Fruit fly (Drosophila melanogaster) whole organism, wandering third instar larva: ENCODE results near the gene CG5107.
A peak's percentile ranks its signal among the peaks of the same experiment; 100 is the strongest.

Experiments
- Abd-B ChIP-seq: fragments of >200 bp; optimal IDR thresholded peaks from 2 replicates; lab custom pipeline; 2017; ENCODE audit warnings: missing biosample characterization, missing genetic modification characterization
- CG32264 ChIP-seq: fragments of 200-800 bp; sonication (Bioruptor generic); optimal IDR thresholded peaks from 2 replicates; lab custom pipeline; 2016; ENCODE audit warnings: missing biosample characterization, missing genetic modification characterization
- CG9705 ChIP-seq: fragments of 200-800 bp; sonication (Bioruptor generic); optimal IDR thresholded peaks from 2 replicates; lab custom pipeline; 2018; ENCODE audit warnings: missing biosample characterization, mild to moderate bottlenecking, missing genetic modification characterization
- CrebA ChIP-seq: fragments of 200-800 bp; sonication (Bioruptor generic); optimal IDR thresholded peaks from 2 replicates; lab custom pipeline; 2016; ENCODE audit warnings: missing biosample characterization, mild to moderate bottlenecking, missing genetic modification characterization, borderline replicate concordance
- Dfd ChIP-seq: fragments of >200 bp; optimal IDR thresholded peaks from 2 replicates; lab custom pipeline; 2017; ENCODE audit warnings: missing biosample characterization, missing genetic modification characterization
- Dif ChIP-seq: fragments of 200-275, 200-300 bp; sonication (Bioruptor generic); optimal IDR thresholded peaks from 2 replicates; lab custom pipeline; 2018; ENCODE audit warnings: missing biosample characterization, missing genetic modification characterization; ENCODE audit not compliant: partially characterized antibody
- GATAd ChIP-seq: sonication (Bioruptor generic); optimal IDR thresholded peaks from 2 replicates; lab custom pipeline; 2016; ENCODE audit warnings: missing biosample characterization, missing genetic modification characterization
- HLH106 ChIP-seq: fragments of 200-800 bp; optimal IDR thresholded peaks from 3 replicates; lab custom pipeline; 2019; ENCODE audit warnings: missing biosample characterization, mild to moderate bottlenecking, missing genetic modification characterization, moderate library complexity
- Hnf4 ChIP-seq: fragments of 200-800 bp; sonication (Bioruptor generic); optimal IDR thresholded peaks from 2 replicates; lab custom pipeline; 2016; ENCODE audit warnings: missing biosample characterization, mild to moderate bottlenecking, missing genetic modification characterization
- Hr78 ChIP-seq: fragments of >200 bp; optimal IDR thresholded peaks from 2 replicates; lab custom pipeline; 2017; ENCODE audit warnings: missing biosample characterization, missing genetic modification characterization
- Hr83 ChIP-seq: fragments of 200-300 bp; sonication (Bioruptor generic); optimal IDR thresholded peaks from 2 replicates; lab custom pipeline; 2016; ENCODE audit warnings: missing biosample characterization, mild to moderate bottlenecking, missing genetic modification characterization, moderate library complexity; ENCODE audit not compliant: poor library complexity, severe bottlenecking
- Jra ChIP-seq: sonication (Bioruptor generic); optimal IDR thresholded peaks from 2 replicates; lab custom pipeline; 2016; ENCODE audit warnings: missing biosample characterization, missing genetic modification characterization
- Mio ChIP-seq: sonication (Bioruptor generic); optimal IDR thresholded peaks from 2 replicates; lab custom pipeline; 2016; ENCODE audit warnings: missing biosample characterization, missing genetic modification characterization
- Myc ChIP-seq: fragments of >200 bp; optimal IDR thresholded peaks from 2 replicates; lab custom pipeline; 2017
- N ChIP-seq: fragments of >200 bp; optimal IDR thresholded peaks from 2 replicates; lab custom pipeline; 2018; ENCODE audit warnings: missing biosample characterization, missing external identifiers, missing genetic modification characterization
- OdsH ChIP-seq: fragments of 200-800 bp; sonication (Bioruptor generic); optimal IDR thresholded peaks from 2 replicates; lab custom pipeline; 2016; ENCODE audit warnings: missing biosample characterization, mild to moderate bottlenecking, missing genetic modification characterization
- Rel ChIP-seq, 2 experiments: fragments of 200-800 bp; sonication (Bioruptor generic) in 1 of 2; optimal IDR thresholded peaks; 2 replicates in 1 of 2; 3 replicates in 1 of 2; lab custom pipeline; 2016 to 2019; ENCODE audit warnings: mild to moderate bottlenecking in 2 of 2, missing biosample characterization in 2 of 2, missing genetic modification characterization in 2 of 2, moderate library complexity in 1 of 2
- Sp1 ChIP-seq: fragments of 200-800 bp; sonication (Bioruptor generic); optimal IDR thresholded peaks from 3 replicates; lab custom pipeline; 2019; ENCODE audit warnings: missing biosample characterization, mild to moderate bottlenecking, missing genetic modification characterization, moderate library complexity
- Vsx2 ChIP-seq: fragments of 200-300, 225-300 bp; sonication (Bioruptor generic); optimal IDR thresholded peaks from 2 replicates; lab custom pipeline; 2018; ENCODE audit warnings: missing biosample characterization, missing genetic modification characterization; ENCODE audit not compliant: partially characterized antibody
- br ChIP-seq: fragments of 200-800 bp; sonication (Bioruptor generic); optimal IDR thresholded peaks from 2 replicates; lab custom pipeline; 2016; ENCODE audit warnings: missing biosample characterization, missing genetic modification characterization
- brk ChIP-seq: fragments of 200-800 bp; sonication (Bioruptor generic); optimal IDR thresholded peaks from 2 replicates; lab custom pipeline; 2016; ENCODE audit warnings: missing biosample characterization, mild to moderate bottlenecking, missing genetic modification characterization
- dl ChIP-seq, 2 experiments: fragments of 175-275, 200-275 bp in 1 of 2; fragments of 200-275 bp in 1 of 2; sonication (Bioruptor generic); optimal IDR thresholded peaks; lab custom pipeline; 2018; ENCODE audit warnings: mild to moderate bottlenecking in 2 of 2, missing biosample characterization in 2 of 2, missing genetic modification characterization in 2 of 2, moderate library complexity in 2 of 2; ENCODE audit not compliant: partially characterized antibody in 2 of 2, insufficient read depth in 1 of 2
- dmrt93B ChIP-seq: fragments of 200-800 bp; sonication (Bioruptor generic); optimal IDR thresholded peaks from 2 replicates; lab custom pipeline; 2018; ENCODE audit warnings: missing biosample characterization, mild to moderate bottlenecking, missing genetic modification characterization
- dsf ChIP-seq: sonication (Bioruptor generic); optimal IDR thresholded peaks from 2 replicates; lab custom pipeline; 2016; ENCODE audit warnings: missing biosample characterization, missing genetic modification characterization, borderline replicate concordance
- ey ChIP-seq: fragments of 200-800 bp; sonication (Bioruptor generic); optimal IDR thresholded peaks from 2 replicates; lab custom pipeline; 2016; ENCODE audit warnings: missing biosample characterization, missing genetic modification characterization
- foxo ChIP-seq, 2 experiments: fragments of 200-800 bp; sonication (Bioruptor generic); optimal IDR thresholded peaks; 2 replicates in 1 of 2; 3 replicates in 1 of 2; lab custom pipeline; 2016 to 2017; ENCODE audit warnings: missing biosample characterization in 2 of 2, missing genetic modification characterization in 2 of 2
- fru ChIP-seq: fragments of 200-800 bp; sonication (Bioruptor generic); optimal IDR thresholded peaks from 3 replicates; lab custom pipeline; 2016; ENCODE audit warnings: missing biosample characterization, mild to moderate bottlenecking, missing genetic modification characterization
- h ChIP-seq: fragments of 200-800 bp; sonication (Bioruptor generic); optimal IDR thresholded peaks from 3 replicates; lab custom pipeline; 2016; ENCODE audit warnings: missing biosample characterization, mild to moderate bottlenecking, missing genetic modification characterization
- jim ChIP-seq: fragments of 175-275, 200-325 bp; sonication (Bioruptor generic); optimal IDR thresholded peaks from 2 replicates; lab custom pipeline; 2016; ENCODE audit warnings: missing biosample characterization, mild to moderate bottlenecking, missing genetic modification characterization
- lola ChIP-seq: fragments of >200 bp; optimal IDR thresholded peaks from 2 replicates; lab custom pipeline; 2017; ENCODE audit warnings: missing biosample characterization, missing genetic modification characterization
- pan ChIP-seq: fragments of >200 bp; optimal IDR thresholded peaks from 2 replicates; lab custom pipeline; 2017
- psq ChIP-seq: fragments of 200-800 bp; sonication (Bioruptor generic); optimal IDR thresholded peaks from 3 replicates; lab custom pipeline; 2017; ENCODE audit warnings: missing biosample characterization, mild to moderate bottlenecking, missing genetic modification characterization, moderate library complexity
- rgr ChIP-seq: fragments of 200-800 bp; sonication (Bioruptor generic); optimal IDR thresholded peaks from 3 replicates; lab custom pipeline; 2016; ENCODE audit warnings: missing biosample characterization, mild to moderate bottlenecking, missing genetic modification characterization
- sage ChIP-seq: fragments of 200-800 bp; sonication (Bioruptor generic); optimal IDR thresholded peaks from 2 replicates; lab custom pipeline; 2016; ENCODE audit warnings: missing biosample characterization, mild to moderate bottlenecking, missing genetic modification characterization
- sv ChIP-seq: fragments of 200-800 bp; sonication (Bioruptor generic); optimal IDR thresholded peaks from 3 replicates; lab custom pipeline; 2016; ENCODE audit warnings: missing biosample characterization, missing genetic modification characterization
- tai ChIP-seq: sonication (Bioruptor generic); optimal IDR thresholded peaks from 2 replicates; lab custom pipeline; 2016; ENCODE audit warnings: missing biosample characterization, missing genetic modification characterization
- usp ChIP-seq: fragments of >200 bp; optimal IDR thresholded peaks from 2 replicates; lab custom pipeline; 2017; ENCODE audit warnings: missing biosample characterization, missing genetic modification characterization
- woc ChIP-seq: sonication (Bioruptor generic); optimal IDR thresholded peaks from 2 replicates; lab custom pipeline; 2016; ENCODE audit warnings: missing biosample characterization, mild to moderate bottlenecking, missing genetic modification characterization

The CG5107 gene

dm6 chr3R:25489685-25490084 is 15.3 kb upstream of the CG5107 start:
- TF ChIP-seq Hr83 (peak; percentile 30), Dfd (no peak), HLH106 (tag; lab: Kevin White, UChicago) (peak; percentile 23), Rel (GFP tag; optimal IDR thresholded peaks at IDR 0.05; lab: Kevin White, UChicago) (no peak), Rel (tag; optimal IDR thresholded peaks at IDR 0.05; lab: Kevin White, UChicago) (peak; percentile 1), ey (GFP tag; lab: Kevin White, UChicago) (no peak)

dm6 chr3R:25490375-25490774 is 14.6 kb upstream of the CG5107 start:
- TF ChIP-seq Dfd = no peak
- TF ChIP-seq Rel (GFP tag; optimal IDR thresholded peaks at IDR 0.05; lab: Kevin White, UChicago) = peak; percentile 29
- TF ChIP-seq Rel (tag; optimal IDR thresholded peaks at IDR 0.05; lab: Kevin White, UChicago) = no peak
- peak; percentile 39 for TF ChIP-seq fru (GFP tag; lab: Kevin White, UChicago)
- peak; percentile 33 for TF ChIP-seq sv
- no peak for TF ChIP-seq Hr78 (GFP tag; lab: Kevin White, UChicago)
- TF ChIP-seq tai (GFP tag; lab: Kevin White, UChicago) = no peak
- peak in 1 of 2 experiments; percentile 6 for TF ChIP-seq foxo (GFP tag; optimal IDR thresholded peaks at IDR 0.05; lab: Kevin White, UChicago)
- no peak for TF ChIP-seq Vsx2

- TF ChIP-seq sv (no peak), psq (peak; percentile 24), HLH106 (tag; lab: Kevin White, UChicago) (peak; percentile 65), Hr83 (peak; percentile 67), br (GFP tag; lab: Kevin White, UChicago) (no peak), Abd-B (GFP tag; lab: Kevin White, UChicago) (no peak), usp (GFP tag; lab: Kevin White, UChicago) (no peak), Dif (GFP tag; lab: Kevin White, UChicago) (peak; percentile 100), sage (GFP tag; lab: Kevin White, UChicago) (peak; percentile 31), CG32264 (GFP tag; lab: Kevin White, UChicago) (no peak), CG9705 (GFP tag; lab: Kevin White, UChicago) (no peak), Rel (GFP tag; optimal IDR thresholded peaks at IDR 0.05; lab: Kevin White, UChicago) (no peak), Rel (tag; optimal IDR thresholded peaks at IDR 0.05; lab: Kevin White, UChicago) (peak; percentile 95), Hnf4 (GFP tag; lab: Kevin White, UChicago) (peak; percentile 50), N (peak; percentile 25), rgr (GFP tag; lab: Kevin White, UChicago) (peak; percentile 22), tai (GFP tag; lab: Kevin White, UChicago) (no peak), ey (GFP tag; lab: Kevin White, UChicago) (no peak), dl (GFP tag; optimal IDR thresholded peaks at IDR 0.05; lab: Kevin White, UChicago; ENCODE audit: insufficient read depth in 1 of 2, partially characterized antibody in 2 of 2) (peak; percentile 97 to 99), Dfd (no peak), Sp1 (GFP tag; lab: Kevin White, UChicago) (peak; percentile 60), dsf (no peak), GATAd (GFP tag; lab: Kevin White, UChicago) (no peak), fru (GFP tag; lab: Kevin White, UChicago) (no peak), woc (GFP tag; lab: Kevin White, UChicago) (peak; percentile 51), foxo (GFP tag; optimal IDR thresholded peaks at IDR 0.05; lab: Kevin White, UChicago) (peak in 1 of 2 experiments; percentile 40), Vsx2 (peak; percentile 100), dmrt93B (GFP tag; lab: Kevin White, UChicago) (peak; percentile 28), lola (GFP tag; lab: Kevin White, UChicago) (no peak), Mio (GFP tag; lab: Kevin White, UChicago) (no peak), Jra (GFP tag; lab: Kevin White, UChicago) (no peak), Myc (lab: Kevin White, UChicago) (no peak), jim (GFP tag; lab: Kevin White, UChicago) (no peak), brk (GFP tag; lab: Kevin White, UChicago) (no peak), h (GFP tag; lab: Kevin White, UChicago) (no peak), CrebA (GFP tag; lab: Kevin White, UChicago) (no peak), OdsH (GFP tag; lab: Kevin White, UChicago) (no peak), pan (no peak), Hr78 (GFP tag; lab: Kevin White, UChicago) (no peak)
Measured at dm6 chr3R:25490778-25491664, 14.0 kb upstream of the CG5107 start, which contains the start of the genes Gnpat and CG5112. TSS of gene Gnpat (minus strand) at chr3R:25490936. TSS of gene CG5112 (plus strand) at chr3R:25491460.
